Worm (Caenorhabditis elegans) whole organism, young adult: ENCODE results near the gene tag-322.

Experiments used
- Y67H2A.10 ChIP-seq: fragments of 200-800 bp; sonication (Bioruptor generic); conservative IDR thresholded peaks from 2 replicates; pipeline ENCODE4 v1.3.6; 2022; ENCODE audit warnings: missing genetic modification reagents, missing genetic modification characterization, missing compliant biosample characterization
- aptf-3 ChIP-seq: fragments of 200-800 bp; sonication (Bioruptor generic); IDR thresholded peaks from 2 replicates; pipeline ENCODE4 v1.3.6; 2022; ENCODE audit warnings: missing genetic modification characterization, missing compliant biosample characterization
- athp-1 ChIP-seq: sonication (generic microtip); optimal IDR thresholded peaks from 2 replicates; lab custom pipeline; 2017; ENCODE audit warnings: mild to moderate bottlenecking, missing genetic modification characterization, missing compliant biosample characterization
- ceh-91 ChIP-seq: fragments of 200-800 bp; sonication (Bioruptor generic); IDR thresholded peaks from 2 replicates; pipeline ENCODE4 v1.3.6; 2022; ENCODE audit warnings: missing genetic modification reagents, missing genetic modification characterization, missing compliant biosample characterization
- die-1 ChIP-seq: sonication (generic microtip); optimal IDR thresholded peaks from 2 replicates; lab custom pipeline; 2016; ENCODE audit warnings: missing genotype, mild to moderate bottlenecking, missing genetic modification characterization, missing compliant biosample characterization
- lin-26 ChIP-seq: fragments of 200-800 bp; sonication (Bioruptor generic); IDR thresholded peaks from 2 replicates; pipeline ENCODE4 v1.3.6; 2022; ENCODE audit warnings: missing genetic modification reagents, missing genetic modification characterization, missing compliant biosample characterization
- madf-10 ChIP-seq: sonication (generic microtip); optimal IDR thresholded peaks from 2 replicates; lab custom pipeline; 2016; ENCODE audit warnings: mild to moderate bottlenecking, missing genetic modification characterization, missing compliant biosample characterization
- nhr-90 ChIP-seq: sonication (generic microtip); optimal IDR thresholded peaks from 2 replicates; lab custom pipeline; 2016; ENCODE audit warnings: missing genotype, mild to moderate bottlenecking, missing genetic modification characterization, missing compliant biosample characterization
- rec-8 ChIP-seq, 2 experiments: sonication (generic microtip); optimal IDR thresholded peaks; 2 replicates each; lab custom pipeline; 2016; ENCODE audit warnings: mild to moderate bottlenecking in 2 of 2, missing genetic modification characterization in 2 of 2, missing genetic modification reagents in 2 of 2, missing genotype in 2 of 2, missing biosample characterization in 1 of 2, missing compliant biosample characterization in 1 of 2, moderate library complexity in 1 of 2
- snpc-1.3 ChIP-seq: sonication (generic microtip); optimal IDR thresholded peaks from 2 replicates; lab custom pipeline; 2017; ENCODE audit warnings: missing genetic modification characterization, mild to moderate bottlenecking, missing compliant biosample characterization, antibody characterized with exemption, moderate library complexity, missing genotype, missing genetic modification reagents; ENCODE audit not compliant: insufficient read depth
- snpc-4 ChIP-seq, 5 experiments: fragments of 150-350 bp in 1 of 5; sonication (generic microtip) in 4 of 5; optimal IDR thresholded peaks; 2 replicates each; lab custom pipeline; 2014 to 2018; ENCODE audit warnings: missing genetic modification characterization in 5 of 5, missing biosample characterization in 3 of 5, antibody characterized with exemption in 2 of 5, mild to moderate bottlenecking in 2 of 5, missing compliant biosample characterization in 2 of 5, missing genotype in 2 of 5, moderate library complexity in 2 of 5, missing genetic modification reagents in 1 of 5
- sptf-2 ChIP-seq: fragments of 200-800 bp; sonication (Bioruptor generic); optimal IDR thresholded peaks from 2 replicates; lab custom pipeline; 2018; ENCODE audit warnings: mild to moderate bottlenecking, missing genetic modification characterization, missing compliant biosample characterization
- unc-130 ChIP-seq: sonication (generic microtip); optimal IDR thresholded peaks from 2 replicates; lab custom pipeline; 2016; ENCODE audit warnings: missing genetic modification reagents, missing genetic modification characterization, missing compliant biosample characterization

DNA sequence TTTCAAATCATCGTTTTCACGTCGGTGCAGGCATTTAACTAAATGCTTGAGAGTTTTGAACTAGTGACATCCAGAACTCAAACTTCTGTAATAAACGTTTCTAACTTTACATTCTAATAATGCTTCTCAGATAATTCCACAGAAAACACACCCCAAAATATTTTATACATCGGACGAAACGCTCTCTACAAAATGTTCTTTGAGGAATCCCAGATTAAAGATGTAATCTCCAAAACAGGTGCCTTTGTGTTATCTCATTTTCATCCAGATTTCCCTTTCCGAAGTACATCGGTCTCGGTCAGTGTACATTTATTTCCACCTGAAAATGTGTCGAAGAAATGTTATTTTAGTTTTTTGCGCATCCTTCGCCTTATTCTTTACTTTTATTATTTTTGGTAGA, 19.4 kb upstream of the tag-322 start, which contains the start of gene C33H5.2:
- TF ChIP-seq athp-1 (tag; lab: Kevin White, UChicago) (no peak), madf-10 (tag; lab: Kevin White, UChicago) (no peak), aptf-3 (GFP tag; lab: Robert Waterston, UW) (no peak), nhr-90 (tag; lab: Kevin White, UChicago) (no peak), ceh-91 (GFP tag; lab: Robert Waterston, UW) (no peak), Y67H2A.10 (GFP tag; lab: Robert Waterston, UW) (no peak), unc-130 (GFP tag; lab: Kevin White, UChicago) (no peak), snpc-1.3 (tag; lab: Kevin White, UChicago) (no peak), rec-8 (tag; optimal IDR thresholded peaks at IDR 0.05; lab: Kevin White, UChicago) (no peak), lin-26 (GFP tag; lab: Robert Waterston, UW) (no peak), die-1 (tag; lab: Kevin White, UChicago) (no peak), sptf-2 (no peak), snpc-4 (GFP tag; optimal IDR thresholded peaks at IDR 0.05; lab: Kevin White, UChicago) (no peak), snpc-4 (tag; optimal IDR thresholded peaks at IDR 0.05; lab: Kevin White, UChicago) (no peak)
